Worm (Caenorhabditis elegans): ENCODE results near the gene E02C12.12.

E02C12.12 gene

ce11 chrV:9340318-9340717, 41.8 kb downstream of the E02C12.12 start (continued):
- TF ChIP-seq mxl-3 (GFP tag; optimal IDR thresholded peaks at IDR 0.05) (no peak), egl-27 (tag; optimal IDR thresholded peaks at IDR 0.05) (no peak), ztf-11 (tag; optimal IDR thresholded peaks at IDR 0.05) (no peak), Y105C5A.15 (GFP tag; IDR thresholded peaks at IDR 0.05) (no peak), hmg-1.1 (GFP tag; IDR thresholded peaks at IDR 0.05) (peak; percentile 55), tag-97 (GFP tag; IDR thresholded peaks at IDR 0.05) (no peak), dve-1 (tag; optimal IDR thresholded peaks at IDR 0.05; ENCODE audit: insufficient read depth) (no peak), mep-1 (tag; optimal IDR thresholded peaks at IDR 0.05) (no peak), nhr-111 (GFP tag; optimal IDR thresholded peaks at IDR 0.05) (no peak), skn-1 (tag; optimal IDR thresholded peaks at IDR 0.05) (no peak), dmd-6 (GFP tag; IDR thresholded peaks at IDR 0.05) (no peak; the same call in none of the 2 replicates), Y75B8A.6 (GFP tag; IDR thresholded peaks at IDR 0.05) (no peak; the same call in 1 of the 2 replicates), nhr-6 (tag; optimal IDR thresholded peaks at IDR 0.05) (no peak), Y5F2A.4 (GFP tag; optimal IDR thresholded peaks at IDR 0.05) (peak; percentile 13), F44E2.7 (GFP tag; IDR thresholded peaks at IDR 0.05) (0 out of 2 replicates have a peak, but pooled peaks have one; percentile 31), cey-2 (tag; optimal IDR thresholded peaks at IDR 0.05; ENCODE audit: borderline replicate concordance, insufficient read depth) (no peak), duxl-1 (tag; optimal IDR thresholded peaks at IDR 0.05; ENCODE audit: poor library complexity) (no peak), lin-39 (tag; optimal IDR thresholded peaks at IDR 0.05) (no peak), lim-7 (GFP tag; IDR thresholded peaks at IDR 0.05) (no peak), daf-19 (GFP tag; conservative IDR thresholded peaks at IDR 0.05) (peak; percentile 89), mxl-2 (GFP tag; conservative IDR thresholded peaks at IDR 0.05) (peak; percentile 59; the same call in 1 of the 2 replicates), dmd-9 (GFP tag; IDR thresholded peaks at IDR 0.05) (0 out of 2 replicates have a peak, but pooled peaks have one; percentile 4), nhr-76 (tag; optimal IDR thresholded peaks at IDR 0.05) (no peak), lin-29 (GFP tag; IDR thresholded peaks at IDR 0.05) (peak; percentile 86), R02D3.7 (tag; optimal IDR thresholded peaks at IDR 0.05) (no peak), attf-4 (tag; optimal IDR thresholded peaks at IDR 0.05) (no peak), T26A8.4 (GFP tag; IDR thresholded peaks at IDR 0.05) (peak; percentile 97), nhr-77 (tag; optimal IDR thresholded peaks at IDR 0.05) (no peak), D1046.2 (GFP tag; IDR thresholded peaks at IDR 0.05) (peak; percentile 64; the same call in 1 of the 2 replicates), lin-13 (GFP tag; optimal IDR thresholded peaks at IDR 0.05) (no peak), mdl-1 (tag; optimal IDR thresholded peaks at IDR 0.05) (no peak), php-3 (GFP tag; IDR thresholded peaks at IDR 0.05) (peak; percentile 81), aha-1 (tag) (peak; percentile 76), hif-1 (tag; optimal IDR thresholded peaks at IDR 0.05) (no peak), lir-3 (tag; optimal IDR thresholded peaks at IDR 0.05) (no peak), gei-8 (GFP tag; optimal IDR thresholded peaks at IDR 0.05) (no peak), nhr-41 (GFP tag; IDR thresholded peaks at IDR 0.05) (peak; percentile 14; the same call in 1 of the 2 replicates), nhr-102 (tag; optimal IDR thresholded peaks at IDR 0.05) (peak; percentile 52), fkh-10 (GFP tag; optimal IDR thresholded peaks at IDR 0.05) (no peak), pqm-1 (tag; optimal IDR thresholded peaks at IDR 0.05) (no peak), zip-11 (GFP tag; IDR thresholded peaks at IDR 0.05) (no peak), dmd-8 (GFP tag; IDR thresholded peaks at IDR 0.05) (0 out of 2 replicates have a peak, but pooled peaks have one; percentile 18), pha-4 (GFP tag; IDR thresholded peaks at IDR 0.05) (peak; percentile 90), pha-4 (tag; optimal IDR thresholded peaks at IDR 0.05) (no peak), rbr-2 (tag; optimal IDR thresholded peaks at IDR 0.05) (peak; percentile 11), F37D6.2 (tag; optimal IDR thresholded peaks at IDR 0.05) (no peak), T20F7.1 (GFP tag; optimal IDR thresholded peaks at IDR 0.05) (no peak), nhr-25 (tag; optimal IDR thresholded peaks at IDR 0.05; ENCODE audit: borderline replicate concordance, insufficient read depth) (no peak), F26F4.8 (GFP tag; conservative IDR thresholded peaks at IDR 0.05) (no peak), ceh-62 (tag; optimal IDR thresholded peaks at IDR 0.05) (no peak), set-16 (GFP tag; IDR thresholded peaks at IDR 0.05) (no peak), nhr-48 (tag; optimal IDR thresholded peaks at IDR 0.05) (no peak)
